Worm (Caenorhabditis elegans) whole organism, L4 larva: Measurements from ENCODE around the gene C28H8.5.

Experiments
- D1046.2 ChIP-seq: fragments of 200-800 bp; sonication (Bioruptor generic); IDR thresholded peaks from 2 replicates; pipeline ENCODE4 v1.3.6; 2022; ENCODE audit warnings: missing genetic modification characterization, missing compliant biosample characterization
- F37D6.2 ChIP-seq: sonication (generic microtip); optimal IDR thresholded peaks from 2 replicates; lab custom pipeline; 2016; ENCODE audit warnings: mild to moderate bottlenecking, missing genetic modification characterization, missing compliant biosample characterization
- F44E2.7 ChIP-seq: fragments of 200-800 bp; sonication (Bioruptor generic); IDR thresholded peaks from 2 replicates; pipeline ENCODE4 v2.1.2; 2022; ENCODE audit warnings: missing genetic modification characterization, missing compliant biosample characterization
- R02D3.7 ChIP-seq: fragments of 150-350 bp; sonication (generic microtip); optimal IDR thresholded peaks from 3 replicates; lab custom pipeline; 2014; ENCODE audit warnings: missing biosample characterization, missing genetic modification characterization
- T20F7.1 ChIP-seq: fragments of 200-800 bp; sonication (Bioruptor generic); optimal IDR thresholded peaks from 2 replicates; lab custom pipeline; 2018; ENCODE audit warnings: mild to moderate bottlenecking, missing genetic modification characterization, missing compliant biosample characterization
- Y48G9A.11 ChIP-seq: fragments of 200-800 bp; sonication (Bioruptor generic); IDR thresholded peaks from 2 replicates; pipeline ENCODE4 v1.3.6; 2022; ENCODE audit warnings: missing genetic modification reagents, missing genetic modification characterization, missing compliant biosample characterization
- Y5F2A.4 ChIP-seq: fragments of 200-800 bp; sonication (Bioruptor generic); optimal IDR thresholded peaks from 2 replicates; lab custom pipeline; 2018; ENCODE audit warnings: mild to moderate bottlenecking, missing genetic modification characterization, missing compliant biosample characterization
- Y75B8A.6 ChIP-seq: fragments of 200-800 bp; sonication (Bioruptor generic); IDR thresholded peaks from 2 replicates; pipeline ENCODE4 v1.3.6; 2022; ENCODE audit warnings: missing genetic modification reagents, missing genetic modification characterization, missing compliant biosample characterization
- ZK337.2 ChIP-seq: fragments of 200-800 bp; sonication (Bioruptor generic); IDR thresholded peaks from 2 replicates; pipeline ENCODE4 v1.3.6; 2022; ENCODE audit warnings: missing genetic modification reagents, missing genetic modification characterization, missing compliant biosample characterization
- ZK546.5 ChIP-seq, 2 experiments: sonication (generic microtip); optimal IDR thresholded peaks; 2 replicates each; lab custom pipeline; 2017; ENCODE audit warnings: missing biosample characterization in 2 of 2, missing genetic modification characterization in 2 of 2
- aha-1 ChIP-seq: fragments of 150-350 bp; peaks from one replicate; lab custom pipeline; 2014; ENCODE audit warnings: missing biosample characterization, missing genetic modification characterization
- aly-2 ChIP-seq: sonication (generic microtip); optimal IDR thresholded peaks from 2 replicates; lab custom pipeline; 2018; ENCODE audit warnings: missing biosample characterization, missing genetic modification characterization
- ceh-44 ChIP-seq: fragments of 200-800 bp; sonication (Bioruptor generic); IDR thresholded peaks from 2 replicates; pipeline ENCODE4 v1.3.6; 2022; ENCODE audit warnings: missing genetic modification reagents, missing genetic modification characterization, missing compliant biosample characterization
- ceh-62 ChIP-seq: sonication (generic microtip); optimal IDR thresholded peaks from 2 replicates; lab custom pipeline; 2017; ENCODE audit warnings: missing biosample characterization, missing genetic modification characterization
- ctbp-1 ChIP-seq: fragments of 200-800 bp; sonication (Bioruptor generic); IDR thresholded peaks from 2 replicates; pipeline ENCODE4 v1.3.6; 2022; ENCODE audit warnings: missing genetic modification reagents, missing genetic modification characterization, missing compliant biosample characterization
- daf-16 ChIP-seq, 3 experiments: sonication (generic microtip); optimal IDR thresholded peaks; 2 replicates each; lab custom pipeline; 2016 to 2017; ENCODE audit warnings: missing genetic modification characterization in 3 of 3, missing genetic modification reagents in 3 of 3, mild to moderate bottlenecking in 2 of 3, missing compliant biosample characterization in 2 of 3, missing biosample characterization in 1 of 3, moderate library complexity in 1 of 3
- daf-8 ChIP-seq: fragments of 200-800 bp; sonication (Bioruptor generic); IDR thresholded peaks from 2 replicates; pipeline ENCODE4 v1.3.6; 2022; ENCODE audit warnings: missing genetic modification characterization, missing compliant biosample characterization
- dmd-8 ChIP-seq: fragments of 200-800 bp; sonication (Bioruptor generic); IDR thresholded peaks from 2 replicates; pipeline ENCODE4 v1.3.6; 2022; ENCODE audit warnings: missing genetic modification characterization, missing compliant biosample characterization
- dpl-1 ChIP-seq: fragments of 150-350 bp; optimal IDR thresholded peaks from 2 replicates; lab custom pipeline; 2014; ENCODE audit warnings: missing biosample characterization, missing genetic modification reagents, missing genetic modification characterization
- duxl-1 ChIP-seq: sonication (generic microtip); optimal IDR thresholded peaks from 2 replicates; lab custom pipeline; 2016; ENCODE audit warnings: mild to moderate bottlenecking, missing genetic modification characterization, moderate library complexity, missing compliant biosample characterization; ENCODE audit not compliant: poor library complexity
- egl-27 ChIP-seq: sonication (generic microtip); optimal IDR thresholded peaks from 3 replicates; lab custom pipeline; 2017; ENCODE audit warnings: missing biosample characterization, missing genetic modification reagents, missing genetic modification characterization
- egl-43 ChIP-seq: fragments of 200-800 bp; sonication (Bioruptor generic); IDR thresholded peaks from 2 replicates; pipeline ENCODE4 v1.3.6; 2022; ENCODE audit warnings: missing genetic modification reagents, missing genetic modification characterization, missing compliant biosample characterization
- fos-1 ChIP-seq: fragments of 150-350 bp; optimal IDR thresholded peaks from 2 replicates; lab custom pipeline; 2014; ENCODE audit warnings: missing biosample characterization, missing genetic modification characterization
- gei-8 ChIP-seq: fragments of 200-800 bp; sonication (Bioruptor generic); optimal IDR thresholded peaks from 2 replicates; lab custom pipeline; 2018; ENCODE audit warnings: mild to moderate bottlenecking, missing genetic modification characterization, missing compliant biosample characterization
- hlh-11 ChIP-seq: fragments of 200-800 bp; sonication (Bioruptor generic); optimal IDR thresholded peaks from 2 replicates; lab custom pipeline; 2018; ENCODE audit warnings: mild to moderate bottlenecking, missing genetic modification characterization, missing compliant biosample characterization
- jun-1 ChIP-seq: fragments of 150-350 bp; optimal IDR thresholded peaks from 2 replicates; lab custom pipeline; 2014; ENCODE audit warnings: missing biosample characterization, missing genetic modification reagents, missing genetic modification characterization
- lim-7 ChIP-seq: fragments of 200-800 bp; sonication (Bioruptor generic); IDR thresholded peaks from 2 replicates; pipeline ENCODE4 v1.3.6; 2022; ENCODE audit warnings: missing genetic modification characterization, missing compliant biosample characterization
- lin-13 ChIP-seq: fragments of 150-350 bp; optimal IDR thresholded peaks from 2 replicates; lab custom pipeline; 2014; ENCODE audit warnings: missing biosample characterization, missing genetic modification reagents, missing genetic modification characterization
- lin-38 ChIP-seq: fragments of 200-800 bp; sonication (Bioruptor generic); IDR thresholded peaks from 2 replicates; pipeline ENCODE4 v1.3.6; 2022; ENCODE audit warnings: missing genetic modification reagents, missing genetic modification characterization, missing compliant biosample characterization
- lin-39 ChIP-seq: fragments of 150-350 bp; optimal IDR thresholded peaks from 2 replicates; lab custom pipeline; 2014; ENCODE audit warnings: missing biosample characterization, missing genetic modification reagents, missing genetic modification characterization
- lir-3 ChIP-seq: sonication (generic microtip); optimal IDR thresholded peaks from 2 replicates; lab custom pipeline; 2016; ENCODE audit warnings: mild to moderate bottlenecking, missing genetic modification characterization, missing compliant biosample characterization
- lsy-2 ChIP-seq, 2 experiments: fragments of 150-350 bp in 1 of 2; sonication (generic microtip) in 1 of 2; optimal IDR thresholded peaks; 2 replicates each; lab custom pipeline; 2014 to 2017; ENCODE audit warnings: missing biosample characterization in 2 of 2, missing genetic modification characterization in 2 of 2
- madf-5 ChIP-seq, 2 experiments: fragments of 200-800 bp; sonication (Bioruptor generic); IDR thresholded peaks; 2 replicates each; pipeline ENCODE4 v1.3.6; 2022; ENCODE audit warnings: missing compliant biosample characterization in 2 of 2, missing genetic modification characterization in 2 of 2
- madf-9 ChIP-seq: fragments of 200-800 bp; sonication (Bioruptor generic); conservative IDR thresholded peaks from 2 replicates; pipeline ENCODE4 v1.3.6; 2022; ENCODE audit warnings: missing genetic modification reagents, missing genetic modification characterization, missing compliant biosample characterization
- mdl-1 ChIP-seq, 2 experiments: fragments of 150-350 bp in 1 of 2; sonication (generic microtip) in 1 of 2; optimal IDR thresholded peaks; 2 replicates each; lab custom pipeline; 2014 to 2017; ENCODE audit warnings: missing biosample characterization in 2 of 2, missing genetic modification characterization in 2 of 2
- mdt-29 ChIP-seq: fragments of 200-800 bp; sonication (Bioruptor generic); IDR thresholded peaks from 2 replicates; pipeline ENCODE4 v1.3.6; 2022; ENCODE audit warnings: missing genetic modification reagents, missing genetic modification characterization, missing compliant biosample characterization
- mep-1 ChIP-seq: fragments of 150-350 bp; sonication (generic microtip); optimal IDR thresholded peaks from 3 replicates; lab custom pipeline; 2014; ENCODE audit warnings: missing biosample characterization, missing genetic modification characterization
- nhr-10 ChIP-seq: fragments of 150-350 bp; optimal IDR thresholded peaks from 2 replicates; lab custom pipeline; 2014; ENCODE audit warnings: missing biosample characterization, missing genetic modification characterization
- nhr-237 ChIP-seq: sonication (generic microtip); optimal IDR thresholded peaks from 2 replicates; lab custom pipeline; 2017; ENCODE audit warnings: missing biosample characterization, missing genetic modification characterization
- nhr-25 ChIP-seq: sonication (generic microtip); optimal IDR thresholded peaks from 2 replicates; lab custom pipeline; 2017; ENCODE audit warnings: missing genetic modification characterization, mild to moderate bottlenecking, missing compliant biosample characterization, antibody characterized with exemption, moderate library complexity, borderline replicate concordance; ENCODE audit not compliant: insufficient read depth
- nhr-41 ChIP-seq: fragments of 200-800 bp; sonication (Bioruptor generic); IDR thresholded peaks from 2 replicates; pipeline ENCODE4 v1.3.6; 2022; ENCODE audit warnings: missing genetic modification reagents, missing genetic modification characterization, missing compliant biosample characterization
- nhr-76 ChIP-seq: fragments of 150-350 bp; optimal IDR thresholded peaks from 2 replicates; lab custom pipeline; 2014; ENCODE audit warnings: missing biosample characterization, missing genetic modification characterization
- nhr-77 ChIP-seq: fragments of 150-350 bp; optimal IDR thresholded peaks from 2 replicates; lab custom pipeline; 2014; ENCODE audit warnings: missing biosample characterization, missing genetic modification characterization
- rbr-2 ChIP-seq: sonication (generic microtip); optimal IDR thresholded peaks from 2 replicates; lab custom pipeline; 2016; ENCODE audit warnings: missing genotype, missing genetic modification characterization, missing compliant biosample characterization
- set-16 ChIP-seq: fragments of 200-800 bp; sonication (Bioruptor generic); IDR thresholded peaks from 2 replicates; pipeline ENCODE4 v1.3.6; 2022; ENCODE audit warnings: missing genetic modification reagents, missing genetic modification characterization, missing compliant biosample characterization
- skn-1 ChIP-seq: fragments of 150-350 bp; optimal IDR thresholded peaks from 2 replicates; lab custom pipeline; 2014; ENCODE audit warnings: missing biosample characterization, missing genetic modification characterization
- snpc-4 ChIP-seq: fragments of 150-350 bp; optimal IDR thresholded peaks from 2 replicates; lab custom pipeline; 2014; ENCODE audit warnings: missing biosample characterization, missing genetic modification characterization
- spr-1 ChIP-seq: sonication (generic microtip); optimal IDR thresholded peaks from 2 replicates; lab custom pipeline; 2016; ENCODE audit warnings: mild to moderate bottlenecking, missing genetic modification characterization, missing compliant biosample characterization
- tag-97 ChIP-seq: fragments of 200-800 bp; sonication (Bioruptor generic); IDR thresholded peaks from 2 replicates; pipeline ENCODE4 v1.3.6; 2022; ENCODE audit warnings: missing genetic modification characterization, missing compliant biosample characterization
- unc-62 ChIP-seq, 3 experiments: fragments of 150-350 bp in 1 of 3; sonication (generic microtip); optimal IDR thresholded peaks in 2 of 3; peaks in 1 of 3; 1 replicate in 1 of 3; 2 replicates in 2 of 3; lab custom pipeline; 2014 to 2017; ENCODE audit warnings: missing biosample characterization in 3 of 3, missing genetic modification characterization in 3 of 3, missing genetic modification reagents in 3 of 3, missing genotype in 1 of 3
- vab-7 ChIP-seq: fragments of 200-800 bp; sonication (Bioruptor generic); IDR thresholded peaks from 2 replicates; pipeline ENCODE4 v1.3.6; 2022; ENCODE audit warnings: missing genetic modification reagents, missing genetic modification characterization, missing compliant biosample characterization
- zfp-3 ChIP-seq: fragments of 200-800 bp; sonication (Bioruptor generic); conservative IDR thresholded peaks from 2 replicates; pipeline ENCODE4 v1.3.6; 2022; ENCODE audit warnings: missing genetic modification reagents, missing genetic modification characterization, missing compliant biosample characterization

C28H8.5 gene

ce11 chrIII:5871760-5872159 lies 12.3 kb upstream of the C28H8.5 start, which contains the start of the genes F01F1.11 and F01F1.3 (continued):
- TF ChIP-seq nhr-76 (tag; lab: Kevin White, UChicago) = no peak
- TF ChIP-seq tag-97 (GFP tag; lab: Robert Waterston, UW) = no peak
- peak; percentile 44 for TF ChIP-seq rbr-2 (tag; lab: Kevin White, UChicago)
- peak; percentile 72 for TF ChIP-seq lin-38
- TF ChIP-seq fos-1 (tag; lab: Kevin White, UChicago) = no peak
- TF ChIP-seq egl-43 (GFP tag; lab: Robert Waterston, UW) = no peak
- TF ChIP-seq skn-1 (tag; lab: Kevin White, UChicago) = no peak
- TF ChIP-seq ZK546.5 (tag; optimal IDR thresholded peaks at IDR 0.05; lab: Kevin White, UChicago) = no peak
- peak; percentile 57 for TF ChIP-seq mep-1
- no peak for TF ChIP-seq nhr-237 (tag; lab: Kevin White, UChicago)
- TF ChIP-seq Y75B8A.6 (GFP tag; lab: Robert Waterston, UW) = no peak
- TF ChIP-seq ceh-44 (GFP tag; lab: Robert Waterston, UW) = no peak
- no peak for TF ChIP-seq nhr-41 (GFP tag; lab: Robert Waterston, UW)
- no peak for TF ChIP-seq mdl-1 (tag; optimal IDR thresholded peaks at IDR 0.05; lab: Kevin White, UChicago)
- TF ChIP-seq dmd-8 = no peak
- TF ChIP-seq jun-1 = no peak
- TF ChIP-seq unc-62 (GFP tag; optimal IDR thresholded peaks at IDR 0.05 in 1 of 2; lab: Kevin White, UChicago) = no peak
- TF ChIP-seq unc-62 (tag; optimal IDR thresholded peaks at IDR 0.05; lab: Kevin White, UChicago) = no peak
- TF ChIP-seq duxl-1 (tag; lab: Kevin White, UChicago) = peak; percentile 68
- TF ChIP-seq dpl-1 (GFP tag; lab: Kevin White, UChicago) = peak; percentile 98
- TF ChIP-seq ceh-62 (tag; lab: Kevin White, UChicago) = no peak
- no peak for TF ChIP-seq D1046.2
- TF ChIP-seq F44E2.7 (GFP tag; lab: Robert Waterston, UW) = no peak
- no peak for TF ChIP-seq nhr-25
- TF ChIP-seq daf-8 (GFP tag; lab: Robert Waterston, UW) = no peak
- no peak for TF ChIP-seq aha-1 (tag; lab: Kevin White, UChicago)
- peak; percentile 76 for TF ChIP-seq madf-9 (GFP tag; lab: Robert Waterston, UW)
- no peak for TF ChIP-seq snpc-4 (tag; lab: Kevin White, UChicago)
- peak in 1 of 2 experiments; percentile 89 for TF ChIP-seq lsy-2 (tag; optimal IDR thresholded peaks at IDR 0.05; lab: Kevin White, UChicago)
- peak; percentile 30 for TF ChIP-seq F37D6.2 (tag; lab: Kevin White, UChicago)
- TF ChIP-seq ZK337.2 (GFP tag; lab: Robert Waterston, UW) = peak; percentile 90
- TF ChIP-seq T20F7.1 (GFP tag; lab: Kevin White, UChicago) = peak; percentile 61
- TF ChIP-seq lir-3 (tag; lab: Kevin White, UChicago) = no peak
- TF ChIP-seq lin-13 (GFP tag; lab: Kevin White, UChicago) = peak; percentile 26
- peak; percentile 72 for TF ChIP-seq Y48G9A.11 (GFP tag; lab: Robert Waterston, UW)
- TF ChIP-seq gei-8 (GFP tag; lab: Kevin White, UChicago) = no peak
- no peak for TF ChIP-seq daf-16 (GFP tag; optimal IDR thresholded peaks at IDR 0.05; lab: Kevin White, UChicago)
- peak; percentile 18 for TF ChIP-seq daf-16 (tag; optimal IDR thresholded peaks at IDR 0.05; lab: Kevin White, UChicago)
- TF ChIP-seq aly-2 (tag; lab: Kevin White, UChicago) = no peak
- TF ChIP-seq egl-27 (tag; lab: Kevin White, UChicago) = no peak
- TF ChIP-seq madf-5 (GFP tag; IDR thresholded peaks at IDR 0.05; lab: Robert Waterston, UW) = no peak
- no peak for TF ChIP-seq mdt-29 (GFP tag; lab: Robert Waterston, UW)
- no peak for TF ChIP-seq Y5F2A.4 (GFP tag; lab: Kevin White, UChicago)
- no peak for TF ChIP-seq lin-39 (tag; lab: Kevin White, UChicago)
- no peak for TF ChIP-seq lim-7
- TF ChIP-seq nhr-10 = no peak
- TF ChIP-seq vab-7 (GFP tag; lab: Robert Waterston, UW) = no peak
- no peak for TF ChIP-seq nhr-77 (tag; lab: Kevin White, UChicago)
- no peak for TF ChIP-seq ctbp-1 (GFP tag; lab: Robert Waterston, UW)
- no peak; the same call in 1 of the 2 replicates for TF ChIP-seq zfp-3
- TF ChIP-seq R02D3.7 = no peak
- no peak for TF ChIP-seq set-16 (GFP tag; lab: Robert Waterston, UW)
- no peak for TF ChIP-seq spr-1 (tag; lab: Kevin White, UChicago)
- TF ChIP-seq hlh-11 (tag; lab: Kevin White, UChicago) = peak; percentile 51
